Fruit fly (Drosophila melanogaster) whole organism, embryonic: ENCODE results near the gene Coq2.
A peak's percentile ranks its signal among the peaks of the same experiment; 100 is the strongest.

ENCODE experiments used
- Bteb2 ChIP-seq: fragments of 200-800 bp; sonication (Bioruptor generic); optimal IDR thresholded peaks from 2 replicates; lab custom pipeline; 2016; ENCODE audit warnings: missing biosample characterization, missing genetic modification characterization
- CG10321 ChIP-seq: fragments of 200-800 bp; sonication (Bioruptor generic); IDR thresholded peaks from 2 replicates; pipeline ENCODE4 v1.3.6; 2022; ENCODE audit warnings: missing biosample characterization, missing genetic modification characterization
- CG11695 ChIP-seq: fragments of 200-800 bp; sonication (Bioruptor generic); IDR thresholded peaks from 3 replicates; pipeline ENCODE4 v1.3.6; 2022; ENCODE audit warnings: missing biosample characterization, missing genetic modification characterization
- CG12104 ChIP-seq: fragments of 200-800 bp; sonication (Bioruptor generic); optimal IDR thresholded peaks from 3 replicates; lab custom pipeline; 2016; ENCODE audit warnings: missing biosample characterization, missing genetic modification characterization
- CG12659 ChIP-seq: fragments of 200-800 bp; sonication (Bioruptor generic); optimal IDR thresholded peaks from 3 replicates; lab custom pipeline; 2017; ENCODE audit warnings: mild to moderate bottlenecking, missing biosample characterization, missing genetic modification reagents, missing genetic modification characterization
- CG13296 ChIP-seq: fragments of 200-800 bp; sonication (Bioruptor generic); optimal IDR thresholded peaks from 3 replicates; lab custom pipeline; 2018; ENCODE audit warnings: missing biosample characterization, mild to moderate bottlenecking, missing genetic modification characterization
- CG13424 ChIP-seq: fragments of 200-800 bp; sonication (Bioruptor generic); optimal IDR thresholded peaks from 2 replicates; lab custom pipeline; 2019; ENCODE audit warnings: missing biosample characterization, mild to moderate bottlenecking, missing genetic modification characterization, moderate library complexity
- CG14965 ChIP-seq: fragments of 200-800 bp; sonication (Bioruptor generic); optimal IDR thresholded peaks from 2 replicates; lab custom pipeline; 2016; ENCODE audit warnings: missing biosample characterization, missing genetic modification characterization, borderline replicate concordance
- CG1602 ChIP-seq: fragments of 200-800 bp; sonication (Bioruptor generic); optimal IDR thresholded peaks from 3 replicates; lab custom pipeline; 2016; ENCODE audit warnings: missing biosample characterization, missing genetic modification characterization
- CG17385 ChIP-seq: fragments of 200-800 bp; sonication (Bioruptor generic); optimal IDR thresholded peaks from 3 replicates; lab custom pipeline; 2018; ENCODE audit warnings: missing biosample characterization, mild to moderate bottlenecking, missing genetic modification characterization
- CG2116 ChIP-seq: fragments of 200-800 bp; sonication (Bioruptor generic); optimal IDR thresholded peaks from 3 replicates; lab custom pipeline; 2018; ENCODE audit warnings: missing biosample characterization, mild to moderate bottlenecking, missing genetic modification characterization
- CG2129 ChIP-seq: fragments of 200-800 bp; sonication (Bioruptor generic); IDR thresholded peaks from 2 replicates; pipeline ENCODE4 v1.3.6; 2022; ENCODE audit warnings: missing biosample characterization, missing genetic modification characterization; ENCODE audit not compliant: partially characterized antibody
- CG2875 ChIP-seq: fragments of 200-800 bp; sonication (Bioruptor generic); optimal IDR thresholded peaks from 2 replicates; lab custom pipeline; 2017; ENCODE audit warnings: missing biosample characterization, mild to moderate bottlenecking, missing genetic modification characterization, missing genetic modification reagents
- CG31388 ChIP-seq: fragments of 200-800 bp; sonication (Bioruptor generic); optimal IDR thresholded peaks from 2 replicates; lab custom pipeline; 2016; ENCODE audit warnings: missing biosample characterization, missing genetic modification characterization
- CG4282 ChIP-seq: fragments of 200-800 bp; sonication (Bioruptor generic); optimal IDR thresholded peaks from 2 replicates; lab custom pipeline; 2016; ENCODE audit warnings: missing biosample characterization, missing genetic modification characterization
- CG4360 ChIP-seq: fragments of 200-800 bp; sonication (Bioruptor generic); IDR thresholded peaks from 2 replicates; pipeline ENCODE4 v1.3.6; 2022; ENCODE audit warnings: missing biosample characterization, missing genetic modification characterization
- CG4707 ChIP-seq: fragments of 200-800 bp; sonication (Bioruptor generic); optimal IDR thresholded peaks from 2 replicates; lab custom pipeline; 2018; ENCODE audit warnings: missing biosample characterization, mild to moderate bottlenecking, missing genetic modification characterization, moderate library complexity
- CG7963 ChIP-seq: fragments of 200-800 bp; sonication (Bioruptor generic); IDR thresholded peaks from 3 replicates; pipeline ENCODE4 v1.3.6; 2022; ENCODE audit warnings: missing biosample characterization, missing genetic modification characterization; ENCODE audit not compliant: partially characterized antibody
- CG8089 ChIP-seq: fragments of 200-800 bp; sonication (Bioruptor generic); optimal IDR thresholded peaks from 3 replicates; lab custom pipeline; 2016; ENCODE audit warnings: missing biosample characterization, missing genetic modification characterization
- CG8359 ChIP-seq: fragments of 200-800 bp; sonication (Bioruptor generic); optimal IDR thresholded peaks from 2 replicates; lab custom pipeline; 2017; ENCODE audit warnings: missing biosample characterization, mild to moderate bottlenecking, missing genetic modification characterization, borderline replicate concordance
- Camta ChIP-seq: fragments of 200-800 bp; sonication (Bioruptor generic); optimal IDR thresholded peaks from 2 replicates; lab custom pipeline; 2016; ENCODE audit warnings: missing biosample characterization, missing genetic modification characterization
- Dek ChIP-seq: fragments of 200-800 bp; sonication (Bioruptor generic); optimal IDR thresholded peaks from 3 replicates; lab custom pipeline; 2019; ENCODE audit warnings: missing biosample characterization, mild to moderate bottlenecking, missing genetic modification characterization, moderate library complexity
- E2f2 ChIP-seq: fragments of 200-800 bp; sonication (Bioruptor generic); IDR thresholded peaks from 2 replicates; pipeline ENCODE4 v1.3.6; 2022; ENCODE audit warnings: missing biosample characterization, missing genetic modification characterization
- H15 ChIP-seq: fragments of 200-800 bp; sonication (Bioruptor generic); IDR thresholded peaks from 3 replicates; pipeline ENCODE4 v1.3.6; 2022; ENCODE audit warnings: missing biosample characterization, missing genetic modification characterization
- HLH4C ChIP-seq: fragments of 200-800 bp; sonication (Bioruptor generic); IDR thresholded peaks from 3 replicates; pipeline ENCODE4 v1.3.6; 2022; ENCODE audit warnings: missing biosample characterization, missing genetic modification characterization; ENCODE audit not compliant: partially characterized antibody
- Jarid2 ChIP-seq: fragments of 200-800 bp; sonication (Bioruptor generic); optimal IDR thresholded peaks from 3 replicates; lab custom pipeline; 2017; ENCODE audit warnings: mild to moderate bottlenecking, missing biosample characterization, missing genetic modification reagents, missing genetic modification characterization
- Med ChIP-seq: fragments of 200-800 bp; sonication (Bioruptor generic); peaks from one replicate; lab custom pipeline; 2016; ENCODE audit warnings: missing biosample characterization, missing genetic modification characterization, mild to moderate bottlenecking, inconsistent platforms, moderate library complexity
- Oli ChIP-seq: fragments of 200-800 bp; sonication (Bioruptor generic); optimal IDR thresholded peaks from 2 replicates; lab custom pipeline; 2018; ENCODE audit warnings: missing biosample characterization, mild to moderate bottlenecking, missing genetic modification characterization, moderate library complexity
- Optix ChIP-seq: fragments of 200-800 bp; sonication (Bioruptor generic); IDR thresholded peaks from 3 replicates; pipeline ENCODE4 v1.3.6; 2022; ENCODE audit warnings: missing biosample characterization, missing genetic modification characterization
- Ravus ChIP-seq: fragments of 200-800 bp; sonication (Bioruptor generic); IDR thresholded peaks from 2 replicates; pipeline ENCODE4 v1.3.6; 2022; ENCODE audit warnings: missing biosample characterization, missing genetic modification characterization
- Rfx ChIP-seq: fragments of 200-800 bp; sonication (Bioruptor generic); IDR thresholded peaks from 2 replicates; pipeline ENCODE4 v1.3.6; 2022; ENCODE audit warnings: missing biosample characterization, missing genetic modification characterization
- Trl ChIP-seq, 3 experiments: fragments of >200 bp in 2 of 3; fragments of 200-800 bp in 1 of 3; sonication (Bioruptor generic) in 1 of 3; optimal IDR thresholded peaks; 2 replicates in 1 of 3; 3 replicates in 2 of 3; lab custom pipeline; 2016 to 2017; ENCODE audit warnings: missing biosample characterization in 1 of 3, missing genetic modification characterization in 1 of 3
- Xbp1 ChIP-seq: fragments of 200-800 bp; sonication (Bioruptor generic); optimal IDR thresholded peaks from 3 replicates; lab custom pipeline; 2016; ENCODE audit warnings: missing biosample characterization, mild to moderate bottlenecking, missing genetic modification characterization
- YL-1 ChIP-seq: fragments of 200-800 bp; sonication (Bioruptor generic); optimal IDR thresholded peaks from 3 replicates; lab custom pipeline; 2017; ENCODE audit warnings: missing biosample characterization, mild to moderate bottlenecking, missing genetic modification characterization
- ab ChIP-seq: fragments of 200-800 bp; sonication (Bioruptor generic); optimal IDR thresholded peaks from 2 replicates; lab custom pipeline; 2016; ENCODE audit warnings: missing biosample characterization, missing genetic modification characterization
- bbx ChIP-seq: fragments of 200-800 bp; sonication (Bioruptor generic); IDR thresholded peaks from 2 replicates; pipeline ENCODE4 v1.3.6; 2022; ENCODE audit warnings: missing biosample characterization, missing genetic modification characterization; ENCODE audit not compliant: partially characterized antibody
- bcd ChIP-seq: fragments of 200-800 bp; sonication (Bioruptor generic); optimal IDR thresholded peaks from 2 replicates; lab custom pipeline; 2017; ENCODE audit warnings: missing biosample characterization, mild to moderate bottlenecking, missing genetic modification characterization
- eyg ChIP-seq: fragments of 200-800 bp; sonication (Bioruptor generic); optimal IDR thresholded peaks from 3 replicates; lab custom pipeline; 2016; ENCODE audit warnings: missing biosample characterization, missing genetic modification characterization
- gro ChIP-seq: fragments of 200-800 bp; sonication (Bioruptor generic); optimal IDR thresholded peaks from 2 replicates; lab custom pipeline; 2016; ENCODE audit warnings: missing biosample characterization, missing genetic modification characterization
- lilli ChIP-seq: fragments of 200-800 bp; sonication (Bioruptor generic); optimal IDR thresholded peaks from 3 replicates; lab custom pipeline; 2016; ENCODE audit warnings: missing biosample characterization, missing genetic modification characterization
- run ChIP-seq: fragments of 200-800 bp; sonication (Bioruptor generic); optimal IDR thresholded peaks from 3 replicates; lab custom pipeline; 2018; ENCODE audit warnings: missing biosample characterization, mild to moderate bottlenecking, missing genetic modification characterization
- sd ChIP-seq: fragments of 200-800 bp; sonication (Bioruptor generic); optimal IDR thresholded peaks from 3 replicates; lab custom pipeline; 2018; ENCODE audit warnings: missing biosample characterization, mild to moderate bottlenecking, missing genetic modification characterization, moderate library complexity
- slbo ChIP-seq: fragments of 200-800 bp; sonication (Bioruptor generic); IDR thresholded peaks from 2 replicates; pipeline ENCODE4 v1.3.6; 2022; ENCODE audit warnings: missing biosample characterization, missing genetic modification characterization
- sqz ChIP-seq: fragments of 200-800 bp; sonication (Bioruptor generic); optimal IDR thresholded peaks from 3 replicates; lab custom pipeline; 2018; ENCODE audit warnings: missing biosample characterization, mild to moderate bottlenecking, missing genetic modification characterization
- ttk ChIP-seq: fragments of 200-800 bp; sonication (Bioruptor generic); IDR thresholded peaks from 2 replicates; pipeline ENCODE4 v2.1.2; 2022; ENCODE audit warnings: missing biosample characterization, missing genetic modification characterization
- tx ChIP-seq: fragments of 200-800 bp; sonication (Bioruptor generic); optimal IDR thresholded peaks from 2 replicates; lab custom pipeline; 2016; ENCODE audit warnings: missing biosample characterization, missing genetic modification characterization
- unc-4 ChIP-seq: fragments of 200-800 bp; sonication (Bioruptor generic); IDR thresholded peaks from 2 replicates; pipeline ENCODE4 v1.3.6; 2022; ENCODE audit warnings: missing biosample characterization, missing genetic modification characterization; ENCODE audit not compliant: partially characterized antibody
- wdn ChIP-seq: fragments of 200-800 bp; sonication (Bioruptor generic); IDR thresholded peaks from 2 replicates; pipeline ENCODE4 v1.3.6; 2022; ENCODE audit warnings: missing biosample characterization, missing genetic modification characterization
- zen2 ChIP-seq: fragments of 200-800 bp; sonication (Bioruptor generic); IDR thresholded peaks from 3 replicates; pipeline ENCODE4 v1.3.6; 2022; ENCODE audit warnings: missing biosample characterization, missing genetic modification characterization; ENCODE audit not compliant: partially characterized antibody

Gene Coq2

dm6 chr3R:8356626-8357290 is 40.4 kb upstream of the Coq2 start, which contains the start of gene stck (continued):
- TF ChIP-seq gro (peak; percentile 30), zen2 (GFP tag; lab: Robert Waterston, UW) (no peak), YL-1 (peak; percentile 68), sd (peak; percentile 74), eyg (GFP tag; lab: Kevin White, UChicago) (no peak), tx (GFP tag; lab: Kevin White, UChicago) (no peak), CG8089 (GFP tag; lab: Kevin White, UChicago) (no peak), CG13424 (tag; lab: Kevin White, UChicago) (no peak), CG7963 (GFP tag; lab: Robert Waterston, UW) (peak; percentile 74; the same call in 2 of the 3 replicates), CG12104 (GFP tag; lab: Kevin White, UChicago) (no peak), CG17385 (GFP tag; lab: Kevin White, UChicago) (peak; percentile 36), Bteb2 (no peak), Med (peak; percentile 64), HLH4C (GFP tag; lab: Robert Waterston, UW) (peak; percentile 76), Jarid2 (GFP tag; lab: Kevin White, UChicago) (no peak), bcd (GFP tag; lab: Kevin White, UChicago) (peak; percentile 4), CG1602 (GFP tag; lab: Kevin White, UChicago) (no peak), slbo (GFP tag; lab: Robert Waterston, UW) (no peak), Ravus (GFP tag; lab: Robert Waterston, UW) (no peak), bbx (GFP tag; lab: Robert Waterston, UW) (peak; percentile 64), CG4360 (peak; percentile 59; the same call in 1 of the 2 replicates), CG2875 (GFP tag; lab: Kevin White, UChicago) (no peak), Oli (tag; lab: Kevin White, UChicago) (no peak), CG13296 (GFP tag; lab: Kevin White, UChicago) (no peak), H15 (GFP tag; lab: Robert Waterston, UW) (no peak), sqz (GFP tag; lab: Kevin White, UChicago) (no peak), Camta (GFP tag; lab: Kevin White, UChicago) (no peak), Dek (tag; lab: Kevin White, UChicago) (no peak), CG2129 (peak; percentile 24; the same call in 1 of the 2 replicates), wdn (no peak), Xbp1 (GFP tag; lab: Kevin White, UChicago) (no peak), CG2116 (GFP tag; lab: Kevin White, UChicago) (peak; percentile 87), CG14965 (GFP tag; lab: Kevin White, UChicago) (no peak), E2f2 (GFP tag; lab: Robert Waterston, UW) (peak; percentile 95), run (tag; lab: Kevin White, UChicago) (no peak), ttk (GFP tag; lab: Robert Waterston, UW) (no peak), lilli (GFP tag; lab: Kevin White, UChicago) (no peak), unc-4 (GFP tag; lab: Robert Waterston, UW) (peak; percentile 63; the same call in 1 of the 2 replicates), CG4282 (GFP tag; lab: Kevin White, UChicago) (no peak), Rfx (GFP tag; lab: Robert Waterston, UW) (no peak), CG12659 (GFP tag; lab: Kevin White, UChicago) (peak; percentile 27), CG8359 (no peak), CG11695 (GFP tag; lab: Robert Waterston, UW) (no peak), Trl (optimal IDR thresholded peaks at IDR 0.05; lab: Kevin White, UChicago) (no peak), Trl (GFP tag; optimal IDR thresholded peaks at IDR 0.05; lab: Kevin White, UChicago) (no peak), CG10321 (GFP tag; lab: Robert Waterston, UW) (no peak), ab (GFP tag; lab: Kevin White, UChicago) (no peak), Optix (GFP tag; lab: Robert Waterston, UW) (no peak), CG4707 (GFP tag; lab: Kevin White, UChicago) (no peak), CG31388 (GFP tag; lab: Kevin White, UChicago) (no peak)
